Fruit fly (Drosophila melanogaster): ENCODE data around the gene CG41562.
"Not testable (repeated sequence)": the region's sequence is repeated elsewhere in the genome, so short reads cannot be mapped to it uniquely, and the experiment has no call there.

DNA sequence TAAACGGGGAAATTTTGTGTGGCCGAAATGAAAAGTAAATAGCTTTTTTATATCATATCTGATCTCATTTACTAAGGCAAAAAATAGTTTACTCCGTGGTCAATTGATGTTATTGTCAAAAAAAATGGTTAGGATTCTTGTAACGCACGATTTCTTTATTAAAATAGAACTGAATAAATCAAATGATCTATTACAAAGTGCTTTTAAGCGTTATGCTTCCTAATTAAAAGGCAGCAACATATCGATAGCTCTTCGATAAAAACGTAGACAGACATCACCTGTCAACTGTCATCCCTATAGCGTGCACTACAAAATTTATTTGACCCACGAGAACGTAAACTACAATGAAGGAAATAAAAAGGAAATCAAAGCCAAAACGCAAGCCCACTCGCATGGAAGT lies 20.1 kb upstream of the CG41562 start, which contains the start of gene CG46519:
- TF ChIP-seq usp (GFP tag; optimal IDR thresholded peaks at IDR 0.05); psq (optimal IDR thresholded peaks at IDR 0.05); pan (optimal IDR thresholded peaks at IDR 0.05); CG8478 (optimal IDR thresholded peaks at IDR 0.05): not testable (repeated sequence)

All from whole organism.